Fruit fly (Drosophila melanogaster): ENCODE results near the gene MED28.

Gene MED28

dm6 chr3R:25493294-25494187 is 16.7 kb downstream of the MED28 start:
- TF ChIP-seq pad (GFP tag; optimal IDR thresholded peaks at IDR 0.05) (peak; percentile 5), cnc (optimal IDR thresholded peaks at IDR 0.05) (no peak), CG12768 (GFP tag; optimal IDR thresholded peaks at IDR 0.05) (peak; percentile 25), CG5204 (GFP tag; optimal IDR thresholded peaks at IDR 0.05) (no peak), CG14711 (tag; optimal IDR thresholded peaks at IDR 0.05) (peak; percentile 58), tj (GFP tag; optimal IDR thresholded peaks at IDR 0.05) (peak; percentile 81), CG7101 (tag; optimal IDR thresholded peaks at IDR 0.05) (peak; percentile 26), kay (GFP tag; ENCODE audit: borderline replicate concordance) (peak; percentile 98), bab1 (GFP tag; optimal IDR thresholded peaks at IDR 0.05) (peak; percentile 15), Crg-1 (GFP tag; optimal IDR thresholded peaks at IDR 0.05) (peak; percentile 34), CG7045 (GFP tag; optimal IDR thresholded peaks at IDR 0.05) (no peak), toe (GFP tag; optimal IDR thresholded peaks at IDR 0.05) (peak; percentile 1)

DNA sequence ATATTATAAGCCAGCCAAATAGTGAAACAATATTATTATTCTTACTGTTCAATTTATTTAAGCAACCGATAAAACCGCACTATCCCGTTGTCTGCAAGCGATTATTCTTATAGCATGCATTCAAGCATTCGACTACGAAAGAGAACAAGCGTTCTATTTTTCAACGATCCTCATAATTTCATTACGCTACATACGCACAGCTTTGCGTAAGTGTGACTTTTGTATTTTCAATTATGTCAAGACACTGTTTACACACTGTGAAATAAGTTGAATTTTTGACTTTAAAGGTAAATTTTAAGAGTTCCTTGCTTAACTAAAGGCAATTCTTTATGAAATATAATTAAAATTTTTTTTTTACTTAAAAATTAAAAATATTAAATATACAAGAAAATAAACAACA is 18.3 kb downstream of the MED28 start, which contains the start of gene CG33494:
Gene CG33494 (minus strand): TSS at position 90 of the 400 bp plus-strand sequence.
- TF ChIP-seq CG7045 (GFP tag; optimal IDR thresholded peaks at IDR 0.05) = no peak
- TF ChIP-seq Hr96 (GFP tag; optimal IDR thresholded peaks at IDR 0.05) = no peak
- TF ChIP-seq CG11617 (GFP tag; optimal IDR thresholded peaks at IDR 0.05) = no peak
- TF ChIP-seq toe (GFP tag; optimal IDR thresholded peaks at IDR 0.05) = no peak
- no peak for TF ChIP-seq CG12768 (GFP tag; optimal IDR thresholded peaks at IDR 0.05)
- no peak for TF ChIP-seq CG5204 (GFP tag; optimal IDR thresholded peaks at IDR 0.05)
- no peak for TF ChIP-seq pad (GFP tag; optimal IDR thresholded peaks at IDR 0.05)
- no peak for TF ChIP-seq Crg-1 (GFP tag; optimal IDR thresholded peaks at IDR 0.05)
- TF ChIP-seq Clk (GFP tag; optimal IDR thresholded peaks at IDR 0.05) = no peak

DNA sequence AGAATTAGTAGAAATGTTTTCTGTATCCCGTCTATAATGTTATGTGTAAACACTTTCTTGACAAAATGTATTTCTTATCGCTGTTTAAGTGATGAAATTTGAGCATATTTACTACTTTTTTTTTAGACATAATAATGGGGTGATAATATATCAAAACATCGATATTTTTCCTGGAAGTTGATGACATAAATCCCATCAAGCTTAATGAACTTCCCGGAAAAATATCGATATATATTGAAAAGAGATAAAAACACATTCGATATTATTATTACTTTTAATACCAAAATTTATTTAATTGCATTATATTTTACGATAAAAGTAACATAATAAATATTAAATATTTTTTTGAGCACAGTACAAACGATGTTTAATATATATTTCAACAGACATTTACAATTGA is 18.9 kb downstream of the MED28 start:
- TF ChIP-seq tj (GFP tag; optimal IDR thresholded peaks at IDR 0.05) = no peak
- TF ChIP-seq ovo (GFP tag; optimal IDR thresholded peaks at IDR 0.05) = no peak
- TF ChIP-seq CG7101 (tag; optimal IDR thresholded peaks at IDR 0.05) = no peak
- no peak for TF ChIP-seq CG12768 (GFP tag; optimal IDR thresholded peaks at IDR 0.05)
- no peak for TF ChIP-seq CG14711 (tag; optimal IDR thresholded peaks at IDR 0.05)
- TF ChIP-seq CG11617 (GFP tag; optimal IDR thresholded peaks at IDR 0.05) = no peak
- no peak for TF ChIP-seq Clk (GFP tag; optimal IDR thresholded peaks at IDR 0.05)
- TF ChIP-seq CG7045 (GFP tag; optimal IDR thresholded peaks at IDR 0.05) = no peak
- TF ChIP-seq cic (GFP tag; optimal IDR thresholded peaks at IDR 0.05) = no peak
- no peak for TF ChIP-seq Mnt (GFP tag; optimal IDR thresholded peaks at IDR 0.05)
- no peak for TF ChIP-seq toe (GFP tag; optimal IDR thresholded peaks at IDR 0.05)
- no peak for TF ChIP-seq CG1620 (GFP tag; optimal IDR thresholded peaks at IDR 0.05)
- no peak for TF ChIP-seq kay (GFP tag; ENCODE audit: borderline replicate concordance)
- TF ChIP-seq Hr96 (GFP tag; optimal IDR thresholded peaks at IDR 0.05) = no peak

- no peak for TF ChIP-seq kay (GFP tag; ENCODE audit: borderline replicate concordance)
- no peak for TF ChIP-seq pad (GFP tag; optimal IDR thresholded peaks at IDR 0.05)
- no peak for TF ChIP-seq ovo (GFP tag; optimal IDR thresholded peaks at IDR 0.05)
- TF ChIP-seq CG33017 (tag; optimal IDR thresholded peaks at IDR 0.05) = no peak
- no peak for TF ChIP-seq bab1 (GFP tag; optimal IDR thresholded peaks at IDR 0.05)
- no peak for TF ChIP-seq CG7045 (GFP tag; optimal IDR thresholded peaks at IDR 0.05)
- no peak for TF ChIP-seq CG7101 (tag; optimal IDR thresholded peaks at IDR 0.05)
- TF ChIP-seq CG1620 (GFP tag; optimal IDR thresholded peaks at IDR 0.05) = no peak
- TF ChIP-seq Mnt (GFP tag; optimal IDR thresholded peaks at IDR 0.05) = no peak
- TF ChIP-seq Hr96 (GFP tag; optimal IDR thresholded peaks at IDR 0.05) = no peak
- no peak for TF ChIP-seq CG12768 (GFP tag; optimal IDR thresholded peaks at IDR 0.05)
- TF ChIP-seq cnc (optimal IDR thresholded peaks at IDR 0.05) = no peak
- TF ChIP-seq Clk (GFP tag; optimal IDR thresholded peaks at IDR 0.05) = no peak
- no peak for TF ChIP-seq CG14711 (tag; optimal IDR thresholded peaks at IDR 0.05)
- no peak for TF ChIP-seq Crg-1 (GFP tag; optimal IDR thresholded peaks at IDR 0.05)
These were observed 28.1 kb downstream of the MED28 start, which contains the start of gene CG5107 for dm6 chr3R:25504891-25505290. Gene CG5107, plus strand, starts transcription at chr3R:25505191.

- no peak for TF ChIP-seq CG7101 (tag; optimal IDR thresholded peaks at IDR 0.05)
- no peak for TF ChIP-seq CG12768 (GFP tag; optimal IDR thresholded peaks at IDR 0.05)
- TF ChIP-seq CG5204 (GFP tag; optimal IDR thresholded peaks at IDR 0.05) = no peak
- no peak for TF ChIP-seq CG33017 (tag; optimal IDR thresholded peaks at IDR 0.05)
- TF ChIP-seq toe (GFP tag; optimal IDR thresholded peaks at IDR 0.05) = no peak
These were observed 29.2 kb downstream of the MED28 start, which contains the start of gene CG5111 for dm6 chr3R:25505975-25506374. Gene CG5111, plus strand, starts transcription at chr3R:25506275.

DNA sequence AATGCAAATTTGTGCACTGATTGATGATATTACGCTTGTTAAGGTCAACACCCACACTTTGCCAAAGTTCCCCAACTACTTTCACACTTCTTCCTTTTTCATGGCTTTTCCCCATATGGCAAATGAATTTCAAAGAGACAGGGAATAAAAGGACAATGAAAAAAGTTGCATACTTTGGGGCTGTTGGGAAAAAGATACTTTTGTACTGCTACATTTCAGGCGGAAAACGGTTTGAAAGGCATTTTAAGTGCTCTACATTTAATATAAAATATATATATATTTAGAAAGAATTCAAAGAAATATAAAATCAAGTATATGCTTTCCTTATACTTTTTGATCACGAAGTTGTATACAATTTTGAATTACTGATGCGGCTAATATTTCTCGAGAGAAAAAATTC is 35.9 kb downstream of the MED28 start:
- TF ChIP-seq CG11617 (GFP tag; optimal IDR thresholded peaks at IDR 0.05) (no peak), CG5204 (GFP tag; optimal IDR thresholded peaks at IDR 0.05) (no peak), Clk (GFP tag; optimal IDR thresholded peaks at IDR 0.05) (no peak)
